Worm (Caenorhabditis elegans) whole organism, young adult: Measurements from ENCODE around the gene arx-5.

ENCODE experiments used
- Y53G8AR.9 ChIP-seq: fragments of 200-800 bp; sonication (Bioruptor generic); conservative IDR thresholded peaks from 2 replicates; pipeline ENCODE4 v1.3.6; 2022; ENCODE audit warnings: missing genetic modification reagents, missing genetic modification characterization, missing compliant biosample characterization
- Y79H2A.3 ChIP-seq: fragments of 200-800 bp; sonication (Bioruptor generic); conservative IDR thresholded peaks from 2 replicates; pipeline ENCODE4 v1.3.6; 2022; ENCODE audit warnings: missing genetic modification reagents, missing genetic modification characterization, missing compliant biosample characterization
- egl-18 ChIP-seq: fragments of 200-800 bp; sonication (Bioruptor generic); IDR thresholded peaks from 2 replicates; pipeline ENCODE4 v1.3.6; 2022; ENCODE audit warnings: missing genetic modification reagents, missing genetic modification characterization, missing compliant biosample characterization
- hlh-12 ChIP-seq: sonication (generic microtip); optimal IDR thresholded peaks from 2 replicates; lab custom pipeline; 2016; ENCODE audit warnings: missing genetic modification characterization, missing compliant biosample characterization
- lin-54 ChIP-seq: fragments of 200-800 bp; sonication (Bioruptor generic); optimal IDR thresholded peaks from 2 replicates; lab custom pipeline; 2018; ENCODE audit warnings: mild to moderate bottlenecking, missing genetic modification characterization, missing compliant biosample characterization
- unc-62 ChIP-seq: fragments of 150-350 bp; optimal IDR thresholded peaks from 2 replicates; lab custom pipeline; 2014; ENCODE audit warnings: missing biosample characterization, missing genetic modification reagents, missing genetic modification characterization

DNA sequence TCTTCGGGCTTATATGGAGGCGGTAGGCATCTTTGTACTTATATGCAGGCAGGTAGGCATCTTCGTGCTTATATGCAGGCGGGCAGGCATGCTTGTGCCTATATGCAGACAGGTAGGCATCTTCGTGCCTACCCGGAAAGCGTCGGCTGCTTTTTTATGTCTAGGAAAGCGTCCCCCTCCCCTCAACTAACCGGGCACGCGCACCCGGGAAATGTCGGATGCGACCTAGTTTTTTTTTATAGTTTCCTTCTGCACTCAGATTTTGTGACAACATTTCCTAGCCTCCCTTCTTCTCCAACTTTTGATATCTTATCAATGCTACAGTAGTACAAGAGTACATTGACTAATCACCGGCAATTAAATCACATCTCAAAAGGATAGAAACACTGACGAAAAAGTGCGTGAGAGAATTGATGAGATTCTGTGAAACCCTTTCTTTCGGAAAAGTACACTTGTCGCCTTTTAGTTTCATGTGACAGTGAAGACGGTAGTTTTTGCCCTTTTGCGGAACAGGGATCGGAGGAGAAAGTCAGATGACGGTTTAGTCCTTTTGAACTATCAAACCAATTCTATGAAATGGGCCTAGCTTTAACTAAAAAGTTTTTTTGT lies 31.2 kb upstream of the arx-5 start:
- TF ChIP-seq lin-54 (no peak), unc-62 (GFP tag; lab: Kevin White, UChicago) (no peak), hlh-12 (tag; lab: Kevin White, UChicago) (no peak), Y53G8AR.9 (GFP tag; lab: Robert Waterston, UW) (no peak), Y79H2A.3 (GFP tag; lab: Robert Waterston, UW) (no peak), egl-18 (no peak)
